Worm (Caenorhabditis elegans) whole organism, L4 larva: ENCODE results near the gene M117.1.
A peak's percentile ranks its signal among the peaks of the same experiment; 100 is the strongest.

Experiments
- F37D6.2 ChIP-seq: sonication (generic microtip); optimal IDR thresholded peaks from 2 replicates; lab custom pipeline; 2016; ENCODE audit warnings: mild to moderate bottlenecking, missing genetic modification characterization, missing compliant biosample characterization
- T26A8.4 ChIP-seq: fragments of 200-800 bp; sonication (Bioruptor generic); IDR thresholded peaks from 2 replicates; pipeline ENCODE4 v1.3.6; 2022; ENCODE audit warnings: missing genetic modification characterization, missing compliant biosample characterization
- Y105C5A.15 ChIP-seq: fragments of 200-800 bp; sonication (Bioruptor generic); IDR thresholded peaks from 2 replicates; pipeline ENCODE4 v1.3.6; 2022; ENCODE audit warnings: missing genetic modification characterization, missing compliant biosample characterization
- Y48G9A.11 ChIP-seq: fragments of 200-800 bp; sonication (Bioruptor generic); IDR thresholded peaks from 2 replicates; pipeline ENCODE4 v1.3.6; 2022; ENCODE audit warnings: missing genetic modification reagents, missing genetic modification characterization, missing compliant biosample characterization
- Y5F2A.4 ChIP-seq: fragments of 200-800 bp; sonication (Bioruptor generic); optimal IDR thresholded peaks from 2 replicates; lab custom pipeline; 2018; ENCODE audit warnings: mild to moderate bottlenecking, missing genetic modification characterization, missing compliant biosample characterization
- aha-1 ChIP-seq: fragments of 150-350 bp; peaks from one replicate; lab custom pipeline; 2014; ENCODE audit warnings: missing biosample characterization, missing genetic modification characterization
- aly-2 ChIP-seq: sonication (generic microtip); optimal IDR thresholded peaks from 2 replicates; lab custom pipeline; 2018; ENCODE audit warnings: missing biosample characterization, missing genetic modification characterization
- ceh-20 ChIP-seq: fragments of 200-800 bp; sonication (Bioruptor generic); IDR thresholded peaks from 2 replicates; pipeline ENCODE4 v1.3.6; 2022; ENCODE audit warnings: missing genetic modification reagents, missing genetic modification characterization, missing compliant biosample characterization
- ceh-28 ChIP-seq: fragments of 150-350 bp; optimal IDR thresholded peaks from 2 replicates; lab custom pipeline; 2014; ENCODE audit warnings: missing biosample characterization, missing genetic modification reagents, missing genetic modification characterization
- ceh-62 ChIP-seq: sonication (generic microtip); optimal IDR thresholded peaks from 2 replicates; lab custom pipeline; 2017; ENCODE audit warnings: missing biosample characterization, missing genetic modification characterization
- ceh-82 ChIP-seq: sonication (generic microtip); optimal IDR thresholded peaks from 2 replicates; lab custom pipeline; 2017; ENCODE audit warnings: missing biosample characterization, missing genetic modification characterization
- cey-2 ChIP-seq: sonication (generic microtip); optimal IDR thresholded peaks from 3 replicates; lab custom pipeline; 2017; ENCODE audit warnings: missing genetic modification characterization, mild to moderate bottlenecking, missing compliant biosample characterization, antibody characterized with exemption, borderline replicate concordance; ENCODE audit not compliant: insufficient read depth
- ctbp-1 ChIP-seq: fragments of 200-800 bp; sonication (Bioruptor generic); IDR thresholded peaks from 2 replicates; pipeline ENCODE4 v1.3.6; 2022; ENCODE audit warnings: missing genetic modification reagents, missing genetic modification characterization, missing compliant biosample characterization
- daf-12 ChIP-seq: fragments of 150-350 bp; optimal IDR thresholded peaks from 2 replicates; lab custom pipeline; 2014; ENCODE audit warnings: missing biosample characterization, missing genetic modification reagents, missing genetic modification characterization
- daf-19 ChIP-seq: fragments of 200-800 bp; sonication (Bioruptor generic); conservative IDR thresholded peaks from 2 replicates; pipeline ENCODE4 v1.3.6; 2022; ENCODE audit warnings: missing genetic modification characterization, missing compliant biosample characterization
- daf-8 ChIP-seq: fragments of 200-800 bp; sonication (Bioruptor generic); IDR thresholded peaks from 2 replicates; pipeline ENCODE4 v1.3.6; 2022; ENCODE audit warnings: missing genetic modification characterization, missing compliant biosample characterization
- dmd-6 ChIP-seq: fragments of 200-800 bp; sonication (Bioruptor generic); IDR thresholded peaks from 2 replicates; pipeline ENCODE4 v1.3.6; 2022; ENCODE audit warnings: missing genetic modification reagents, missing genetic modification characterization, missing compliant biosample characterization
- dmd-9 ChIP-seq: fragments of 200-800 bp; sonication (Bioruptor generic); IDR thresholded peaks from 2 replicates; pipeline ENCODE4 v1.3.6; 2022; ENCODE audit warnings: missing genetic modification reagents, missing genetic modification characterization, missing compliant biosample characterization
- dpl-1 ChIP-seq: fragments of 150-350 bp; optimal IDR thresholded peaks from 2 replicates; lab custom pipeline; 2014; ENCODE audit warnings: missing biosample characterization, missing genetic modification reagents, missing genetic modification characterization
- dve-1 ChIP-seq: sonication (generic microtip); optimal IDR thresholded peaks from 2 replicates; lab custom pipeline; 2017; ENCODE audit warnings: antibody characterized with exemption, mild to moderate bottlenecking, missing genetic modification characterization, missing compliant biosample characterization; ENCODE audit not compliant: insufficient read depth
- fos-1 ChIP-seq: fragments of 150-350 bp; optimal IDR thresholded peaks from 2 replicates; lab custom pipeline; 2014; ENCODE audit warnings: missing biosample characterization, missing genetic modification characterization
- gei-8 ChIP-seq: fragments of 200-800 bp; sonication (Bioruptor generic); optimal IDR thresholded peaks from 2 replicates; lab custom pipeline; 2018; ENCODE audit warnings: mild to moderate bottlenecking, missing genetic modification characterization, missing compliant biosample characterization
- hlh-11 ChIP-seq: fragments of 200-800 bp; sonication (Bioruptor generic); optimal IDR thresholded peaks from 2 replicates; lab custom pipeline; 2018; ENCODE audit warnings: mild to moderate bottlenecking, missing genetic modification characterization, missing compliant biosample characterization
- hmg-1.1 ChIP-seq: fragments of 200-800 bp; sonication (Bioruptor generic); IDR thresholded peaks from 2 replicates; pipeline ENCODE4 v1.3.6; 2022; ENCODE audit warnings: missing genetic modification reagents, missing genetic modification characterization, missing compliant biosample characterization
- jun-1 ChIP-seq: fragments of 150-350 bp; optimal IDR thresholded peaks from 2 replicates; lab custom pipeline; 2014; ENCODE audit warnings: missing biosample characterization, missing genetic modification reagents, missing genetic modification characterization
- lin-29 ChIP-seq: fragments of 200-800 bp; sonication (Bioruptor generic); IDR thresholded peaks from 2 replicates; pipeline ENCODE4 v1.3.6; 2022; ENCODE audit warnings: missing genetic modification reagents, missing genetic modification characterization, missing compliant biosample characterization
- lin-38 ChIP-seq: fragments of 200-800 bp; sonication (Bioruptor generic); IDR thresholded peaks from 2 replicates; pipeline ENCODE4 v1.3.6; 2022; ENCODE audit warnings: missing genetic modification reagents, missing genetic modification characterization, missing compliant biosample characterization
- lin-39 ChIP-seq: fragments of 150-350 bp; optimal IDR thresholded peaks from 2 replicates; lab custom pipeline; 2014; ENCODE audit warnings: missing biosample characterization, missing genetic modification reagents, missing genetic modification characterization
- lir-3 ChIP-seq: sonication (generic microtip); optimal IDR thresholded peaks from 2 replicates; lab custom pipeline; 2016; ENCODE audit warnings: mild to moderate bottlenecking, missing genetic modification characterization, missing compliant biosample characterization
- lsy-2 ChIP-seq, 2 experiments: fragments of 150-350 bp in 1 of 2; sonication (generic microtip) in 1 of 2; optimal IDR thresholded peaks; 2 replicates each; lab custom pipeline; 2014 to 2017; ENCODE audit warnings: missing biosample characterization in 2 of 2, missing genetic modification characterization in 2 of 2
- madf-5 ChIP-seq, 2 experiments: fragments of 200-800 bp; sonication (Bioruptor generic); IDR thresholded peaks; 2 replicates each; pipeline ENCODE4 v1.3.6; 2022; ENCODE audit warnings: missing compliant biosample characterization in 2 of 2, missing genetic modification characterization in 2 of 2
- madf-9 ChIP-seq: fragments of 200-800 bp; sonication (Bioruptor generic); conservative IDR thresholded peaks from 2 replicates; pipeline ENCODE4 v1.3.6; 2022; ENCODE audit warnings: missing genetic modification reagents, missing genetic modification characterization, missing compliant biosample characterization
- mdt-29 ChIP-seq: fragments of 200-800 bp; sonication (Bioruptor generic); IDR thresholded peaks from 2 replicates; pipeline ENCODE4 v1.3.6; 2022; ENCODE audit warnings: missing genetic modification reagents, missing genetic modification characterization, missing compliant biosample characterization
- mep-1 ChIP-seq: fragments of 150-350 bp; sonication (generic microtip); optimal IDR thresholded peaks from 3 replicates; lab custom pipeline; 2014; ENCODE audit warnings: missing biosample characterization, missing genetic modification characterization
- nhr-25 ChIP-seq: sonication (generic microtip); optimal IDR thresholded peaks from 2 replicates; lab custom pipeline; 2017; ENCODE audit warnings: missing genetic modification characterization, mild to moderate bottlenecking, missing compliant biosample characterization, antibody characterized with exemption, moderate library complexity, borderline replicate concordance; ENCODE audit not compliant: insufficient read depth
- nhr-41 ChIP-seq: fragments of 200-800 bp; sonication (Bioruptor generic); IDR thresholded peaks from 2 replicates; pipeline ENCODE4 v1.3.6; 2022; ENCODE audit warnings: missing genetic modification reagents, missing genetic modification characterization, missing compliant biosample characterization
- nhr-42 ChIP-seq: fragments of 200-800 bp; sonication (Bioruptor generic); IDR thresholded peaks from 2 replicates; pipeline ENCODE4 v1.3.6; 2022; ENCODE audit warnings: missing genetic modification characterization, missing compliant biosample characterization
- nhr-48 ChIP-seq: sonication (generic microtip); optimal IDR thresholded peaks from 2 replicates; lab custom pipeline; 2016; ENCODE audit warnings: mild to moderate bottlenecking, missing genetic modification characterization, missing compliant biosample characterization
- nhr-76 ChIP-seq: fragments of 150-350 bp; optimal IDR thresholded peaks from 2 replicates; lab custom pipeline; 2014; ENCODE audit warnings: missing biosample characterization, missing genetic modification characterization
- nhr-77 ChIP-seq: fragments of 150-350 bp; optimal IDR thresholded peaks from 2 replicates; lab custom pipeline; 2014; ENCODE audit warnings: missing biosample characterization, missing genetic modification characterization
- pha-4 ChIP-seq, 2 experiments: fragments of 150-350 bp in 1 of 2; fragments of 200-800 bp in 1 of 2; sonication (Bioruptor generic) in 1 of 2; IDR thresholded peaks in 1 of 2; optimal IDR thresholded peaks in 1 of 2; 2 replicates each; pipeline versions ENCODE4 v1.3.6 to Lab custom; 2014 to 2022; ENCODE audit warnings: missing genetic modification characterization in 2 of 2, missing genetic modification reagents in 2 of 2, missing biosample characterization in 1 of 2, missing compliant biosample characterization in 1 of 2
- php-3 ChIP-seq: fragments of 200-800 bp; sonication (Bioruptor generic); IDR thresholded peaks from 2 replicates; pipeline ENCODE4 v1.3.6; 2022; ENCODE audit warnings: missing genetic modification reagents, missing genetic modification characterization, missing compliant biosample characterization
- rbr-2 ChIP-seq: sonication (generic microtip); optimal IDR thresholded peaks from 2 replicates; lab custom pipeline; 2016; ENCODE audit warnings: missing genotype, missing genetic modification characterization, missing compliant biosample characterization
- saeg-2 ChIP-seq: fragments of 200-800 bp; sonication (Bioruptor generic); IDR thresholded peaks from 2 replicates; pipeline ENCODE4 v1.3.6; 2022; ENCODE audit warnings: missing genetic modification reagents, missing genetic modification characterization, missing compliant biosample characterization
- sdz-12 ChIP-seq: fragments of 200-800 bp; sonication (Bioruptor generic); optimal IDR thresholded peaks from 2 replicates; lab custom pipeline; 2018; ENCODE audit warnings: mild to moderate bottlenecking, missing genetic modification characterization, missing compliant biosample characterization
- skn-1 ChIP-seq: fragments of 150-350 bp; optimal IDR thresholded peaks from 2 replicates; lab custom pipeline; 2014; ENCODE audit warnings: missing biosample characterization, missing genetic modification characterization
- snpc-1.2 ChIP-seq: fragments of 200-800 bp; sonication (Bioruptor generic); IDR thresholded peaks from 2 replicates; pipeline ENCODE4 v1.3.6; 2022; ENCODE audit warnings: missing genetic modification reagents, missing genetic modification characterization, missing compliant biosample characterization
- spr-1 ChIP-seq: sonication (generic microtip); optimal IDR thresholded peaks from 2 replicates; lab custom pipeline; 2016; ENCODE audit warnings: mild to moderate bottlenecking, missing genetic modification characterization, missing compliant biosample characterization
- unc-39 ChIP-seq: sonication (generic microtip); optimal IDR thresholded peaks from 2 replicates; lab custom pipeline; 2017; ENCODE audit warnings: missing biosample characterization, missing genetic modification characterization
- zag-1 ChIP-seq: fragments of 150-350 bp; optimal IDR thresholded peaks from 2 replicates; lab custom pipeline; 2014; ENCODE audit warnings: missing biosample characterization, missing genetic modification characterization
- zfp-2 ChIP-seq: sonication (generic microtip); optimal IDR thresholded peaks from 2 replicates; lab custom pipeline; 2016; ENCODE audit warnings: mild to moderate bottlenecking, missing genetic modification characterization, missing compliant biosample characterization
- zip-2 ChIP-seq: fragments of 150-350 bp; optimal IDR thresholded peaks from 2 replicates; lab custom pipeline; 2014; ENCODE audit warnings: missing biosample characterization, missing genetic modification characterization

The M117.1 gene

DNA sequence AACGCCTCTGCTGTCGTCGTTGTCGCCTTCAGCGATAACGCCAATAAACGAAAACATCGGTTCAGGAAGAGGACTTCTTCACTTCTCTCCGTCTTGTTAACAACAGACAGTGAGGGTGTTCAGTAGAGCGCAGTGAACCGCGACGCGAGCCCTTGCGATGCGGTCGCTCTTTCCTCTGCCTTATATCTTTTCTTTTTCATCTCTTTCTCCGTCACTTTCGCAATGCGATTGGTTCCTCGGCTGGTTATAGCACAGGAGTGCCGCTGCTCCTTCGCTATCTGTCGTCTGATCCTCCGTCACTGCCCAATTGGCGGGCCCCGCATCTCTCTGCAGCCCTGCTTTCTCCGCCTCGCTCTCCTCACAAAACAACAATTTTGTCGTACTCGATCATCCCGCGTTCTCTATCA is 43.1 kb downstream of the M117.1 start:
- peak; percentile 75 for TF ChIP-seq ceh-20 (GFP tag; lab: Robert Waterston, UW)
- TF ChIP-seq spr-1 (tag; lab: Kevin White, UChicago): peak; percentile 45
- no peak for TF ChIP-seq unc-39 (tag; lab: Kevin White, UChicago)
- no peak for TF ChIP-seq nhr-42 (GFP tag; lab: Robert Waterston, UW)
- peak; percentile 36 for TF ChIP-seq jun-1
- TF ChIP-seq mdt-29 (GFP tag; lab: Robert Waterston, UW): no peak
- TF ChIP-seq mep-1 (tag; lab: Kevin White, UChicago): peak; percentile 81
- TF ChIP-seq aly-2 (tag; lab: Kevin White, UChicago): no peak
- TF ChIP-seq ctbp-1 (GFP tag; lab: Robert Waterston, UW): peak; percentile 54; the same call in 1 of the 2 replicates
- no peak for TF ChIP-seq lir-3 (tag; lab: Kevin White, UChicago)
- TF ChIP-seq dmd-6 (GFP tag; lab: Robert Waterston, UW): peak; percentile 46
- TF ChIP-seq lin-29: no peak
- TF ChIP-seq nhr-48 (tag; lab: Kevin White, UChicago): no peak
- no peak for TF ChIP-seq ceh-62
- TF ChIP-seq gei-8 (GFP tag; lab: Kevin White, UChicago): no peak
- no peak for TF ChIP-seq zfp-2
- no peak for TF ChIP-seq saeg-2 (GFP tag; lab: Robert Waterston, UW)
- no peak for TF ChIP-seq madf-5 (GFP tag; IDR thresholded peaks at IDR 0.05; lab: Robert Waterston, UW)
- no peak for TF ChIP-seq ceh-82
- TF ChIP-seq fos-1 (tag; lab: Kevin White, UChicago): no peak
- TF ChIP-seq nhr-76 (tag; lab: Kevin White, UChicago): no peak
- TF ChIP-seq skn-1 (tag; lab: Kevin White, UChicago): no peak
- no peak for TF ChIP-seq nhr-25 (tag; lab: Kevin White, UChicago)
- no peak for TF ChIP-seq Y48G9A.11 (GFP tag; lab: Robert Waterston, UW)
- no peak for TF ChIP-seq Y105C5A.15 (GFP tag; lab: Robert Waterston, UW)
- no peak for TF ChIP-seq daf-12 (tag; lab: Kevin White, UChicago)
- no peak for TF ChIP-seq sdz-12
- no peak for TF ChIP-seq daf-8
- TF ChIP-seq ceh-28: no peak
- no peak for TF ChIP-seq zip-2 (tag; lab: Kevin White, UChicago)
- no peak for TF ChIP-seq cey-2 (tag; lab: Kevin White, UChicago)
- TF ChIP-seq dmd-9 (GFP tag; lab: Robert Waterston, UW): no peak
- TF ChIP-seq madf-9 (GFP tag; lab: Robert Waterston, UW): 0 out of 2 replicates have a peak, but pooled peaks have one; percentile 46
- peak; percentile 96 for TF ChIP-seq aha-1 (tag; lab: Kevin White, UChicago)
- TF ChIP-seq Y5F2A.4 (GFP tag; lab: Kevin White, UChicago): no peak
- peak; percentile 66 for TF ChIP-seq lin-38
- TF ChIP-seq nhr-77: peak; percentile 22
- TF ChIP-seq hmg-1.1 (GFP tag; lab: Robert Waterston, UW): peak; percentile 90
- no peak for TF ChIP-seq daf-19 (GFP tag; lab: Robert Waterston, UW)
- peak; percentile 19 for TF ChIP-seq dpl-1 (GFP tag; lab: Kevin White, UChicago)
- peak; percentile 89 for TF ChIP-seq rbr-2 (tag; lab: Kevin White, UChicago)
- TF ChIP-seq T26A8.4 (GFP tag; lab: Robert Waterston, UW): peak; percentile 38; the same call in 1 of the 2 replicates
- no peak; the same call in 1 of the 2 replicates for TF ChIP-seq pha-4 (GFP tag; IDR thresholded peaks at IDR 0.05; lab: Robert Waterston, UW)
- TF ChIP-seq pha-4 (tag; optimal IDR thresholded peaks at IDR 0.05; lab: Kevin White, UChicago): no peak
- no peak for TF ChIP-seq zag-1
- TF ChIP-seq snpc-1.2 (GFP tag; lab: Robert Waterston, UW): no peak
- peak; percentile 55 to 79 for TF ChIP-seq lsy-2 (tag; optimal IDR thresholded peaks at IDR 0.05; lab: Kevin White, UChicago)
- TF ChIP-seq lin-39: no peak
- peak; percentile 71 for TF ChIP-seq F37D6.2 (tag; lab: Kevin White, UChicago)
- peak; percentile 78 for TF ChIP-seq hlh-11
- TF ChIP-seq php-3 (GFP tag; lab: Robert Waterston, UW): no peak
- TF ChIP-seq dve-1 (tag; lab: Kevin White, UChicago): peak; percentile 65
- no peak for TF ChIP-seq nhr-41 (GFP tag; lab: Robert Waterston, UW)
